Fruit fly (Drosophila melanogaster) whole organism, embryonic: ENCODE data around the gene spas.

Experiments
- Aef1 ChIP-seq: fragments of 200-800 bp; sonication (Bioruptor generic); IDR thresholded peaks from 3 replicates; pipeline ENCODE4 v1.3.6; 2022; ENCODE audit warnings: missing biosample characterization, missing genetic modification characterization
- CG10209 ChIP-seq: fragments of 200-800 bp; sonication (Bioruptor generic); optimal IDR thresholded peaks from 3 replicates; lab custom pipeline; 2017; ENCODE audit warnings: missing biosample characterization, mild to moderate bottlenecking, missing genetic modification characterization, missing genetic modification reagents
- CG10959 ChIP-seq: fragments of 200-800 bp; sonication (Bioruptor generic); IDR thresholded peaks from 2 replicates; pipeline ENCODE4 v1.3.6; 2022; ENCODE audit warnings: missing biosample characterization, missing genetic modification characterization
- CG10979 ChIP-seq: fragments of 200-800 bp; sonication (Bioruptor generic); optimal IDR thresholded peaks from 2 replicates; lab custom pipeline; 2018; ENCODE audit warnings: missing biosample characterization, mild to moderate bottlenecking, missing genetic modification characterization, moderate library complexity
- CG12299 ChIP-seq: fragments of 200-800 bp; sonication (Bioruptor generic); optimal IDR thresholded peaks from 2 replicates; lab custom pipeline; 2018; ENCODE audit warnings: missing biosample characterization, mild to moderate bottlenecking, missing genetic modification characterization
- CG16863 ChIP-seq: fragments of 200-800 bp; sonication (Bioruptor generic); optimal IDR thresholded peaks from 3 replicates; lab custom pipeline; 2016; ENCODE audit warnings: missing biosample characterization, missing genetic modification characterization
- CG17385 ChIP-seq: fragments of 200-800 bp; sonication (Bioruptor generic); optimal IDR thresholded peaks from 3 replicates; lab custom pipeline; 2018; ENCODE audit warnings: missing biosample characterization, mild to moderate bottlenecking, missing genetic modification characterization
- CG17612 ChIP-seq: fragments of 200-800 bp; sonication (Bioruptor generic); IDR thresholded peaks from 2 replicates; pipeline ENCODE4 v1.3.6; 2022; ENCODE audit warnings: missing biosample characterization, missing genetic modification characterization
- CG17802 ChIP-seq: fragments of 200-800 bp; sonication (Bioruptor generic); optimal IDR thresholded peaks from 2 replicates; lab custom pipeline; 2018; ENCODE audit warnings: missing biosample characterization, mild to moderate bottlenecking, missing genetic modification characterization, moderate library complexity
- CG31388 ChIP-seq: fragments of 200-800 bp; sonication (Bioruptor generic); optimal IDR thresholded peaks from 2 replicates; lab custom pipeline; 2016; ENCODE audit warnings: missing biosample characterization, missing genetic modification characterization
- CG32772 ChIP-seq: fragments of 200-800 bp; sonication (Bioruptor generic); IDR thresholded peaks from 2 replicates; pipeline ENCODE4 v1.3.6; 2022; ENCODE audit warnings: missing biosample characterization, missing genetic modification characterization
- CG3281 ChIP-seq: fragments of 200-800 bp; sonication (Bioruptor generic); optimal IDR thresholded peaks from 3 replicates; lab custom pipeline; 2017; ENCODE audit warnings: missing biosample characterization, mild to moderate bottlenecking, missing genetic modification characterization
- CG42726 ChIP-seq: fragments of 200-800 bp; sonication (Bioruptor generic); IDR thresholded peaks from 2 replicates; pipeline ENCODE4 v1.3.6; 2022; ENCODE audit warnings: missing biosample characterization, missing genetic modification characterization; ENCODE audit not compliant: partially characterized antibody
- CG4617 ChIP-seq: fragments of 200-800 bp; sonication (Bioruptor generic); optimal IDR thresholded peaks from 3 replicates; lab custom pipeline; 2016; ENCODE audit warnings: missing biosample characterization, missing genetic modification characterization, borderline replicate concordance
- CG6272 ChIP-seq: fragments of 200-800 bp; sonication (Bioruptor generic); IDR thresholded peaks from 2 replicates; pipeline ENCODE4 v1.3.6; 2022; ENCODE audit warnings: missing biosample characterization, missing genetic modification characterization
- Chrac-16 ChIP-seq: fragments of 200-800 bp; sonication (Bioruptor generic); optimal IDR thresholded peaks from 3 replicates; lab custom pipeline; 2016; ENCODE audit warnings: missing biosample characterization, missing genetic modification characterization
- Doc2 ChIP-seq: fragments of 200-800 bp; sonication (Bioruptor generic); IDR thresholded peaks from 2 replicates; pipeline ENCODE4 v1.3.6; 2022; ENCODE audit warnings: missing biosample characterization, missing genetic modification characterization
- E2f1 ChIP-seq: fragments of 200-800 bp; sonication (Bioruptor generic); IDR thresholded peaks from 2 replicates; pipeline ENCODE4 v1.3.6; 2022; ENCODE audit warnings: missing biosample characterization, missing genetic modification characterization
- Hr39 ChIP-seq: fragments of >200 bp; optimal IDR thresholded peaks from 2 replicates; lab custom pipeline; 2017
- Hr51 ChIP-seq, 2 experiments: fragments of 200-800 bp; sonication (Bioruptor generic); optimal IDR thresholded peaks; 2 replicates in 1 of 2; 3 replicates in 1 of 2; lab custom pipeline; 2016 to 2018; ENCODE audit warnings: missing biosample characterization in 2 of 2, missing genetic modification characterization in 2 of 2, mild to moderate bottlenecking in 1 of 2, moderate library complexity in 1 of 2
- MBD-R2 ChIP-seq: fragments of 200-800 bp; sonication (Bioruptor generic); IDR thresholded peaks from 2 replicates; pipeline ENCODE4 v1.3.6; 2022; ENCODE audit warnings: missing biosample characterization, missing genetic modification characterization
- Nf-YB ChIP-seq: fragments of 200-800 bp; sonication (Bioruptor generic); optimal IDR thresholded peaks from 3 replicates; lab custom pipeline; 2019; ENCODE audit warnings: missing biosample characterization, mild to moderate bottlenecking, missing genetic modification characterization, moderate library complexity
- PHDP ChIP-seq: fragments of 200-800 bp; sonication (Bioruptor generic); optimal IDR thresholded peaks from 3 replicates; lab custom pipeline; 2018; ENCODE audit warnings: missing biosample characterization, mild to moderate bottlenecking, missing genetic modification characterization, moderate library complexity
- Sox100B ChIP-seq: fragments of 200-800 bp; sonication (Bioruptor generic); optimal IDR thresholded peaks from 3 replicates; lab custom pipeline; 2018; ENCODE audit warnings: missing biosample characterization, mild to moderate bottlenecking, missing genetic modification characterization
- Tbp ChIP-seq: fragments of >200 bp; optimal IDR thresholded peaks from 2 replicates; lab custom pipeline; 2018; ENCODE audit warnings: missing biosample characterization, missing genetic modification characterization
- Vsx1 ChIP-seq: fragments of 200-800 bp; sonication (Bioruptor generic); optimal IDR thresholded peaks from 2 replicates; lab custom pipeline; 2017; ENCODE audit warnings: missing biosample characterization, mild to moderate bottlenecking, missing genetic modification characterization, missing genetic modification reagents
- Xbp1 ChIP-seq: fragments of 200-800 bp; sonication (Bioruptor generic); optimal IDR thresholded peaks from 3 replicates; lab custom pipeline; 2016; ENCODE audit warnings: missing biosample characterization, mild to moderate bottlenecking, missing genetic modification characterization
- bcd ChIP-seq: fragments of 200-800 bp; sonication (Bioruptor generic); optimal IDR thresholded peaks from 2 replicates; lab custom pipeline; 2017; ENCODE audit warnings: missing biosample characterization, mild to moderate bottlenecking, missing genetic modification characterization
- bsh ChIP-seq, 2 experiments: fragments of 200-800 bp; sonication (Bioruptor generic); optimal IDR thresholded peaks; 2 replicates each; lab custom pipeline; 2017 to 2018; ENCODE audit warnings: mild to moderate bottlenecking in 2 of 2, missing biosample characterization in 2 of 2, missing genetic modification characterization in 2 of 2, moderate library complexity in 1 of 2
- cad ChIP-seq: fragments of >200 bp; optimal IDR thresholded peaks from 2 replicates; lab custom pipeline; 2017; ENCODE audit warnings: missing biosample characterization, missing genetic modification characterization
- caup ChIP-seq: fragments of 200-800 bp; sonication (Bioruptor generic); optimal IDR thresholded peaks from 3 replicates; lab custom pipeline; 2017; ENCODE audit warnings: missing biosample characterization, mild to moderate bottlenecking, missing genetic modification characterization, moderate library complexity; ENCODE audit not compliant: severe bottlenecking
- chinmo ChIP-seq: fragments of 200-800 bp; sonication (Bioruptor generic); IDR thresholded peaks from 4 replicates; pipeline ENCODE4 v1.3.6; 2022; ENCODE audit warnings: missing biosample characterization, missing genetic modification characterization; ENCODE audit not compliant: partially characterized antibody
- dm ChIP-seq: fragments of 200-800 bp; sonication (Bioruptor generic); optimal IDR thresholded peaks from 3 replicates; lab custom pipeline; 2016; ENCODE audit warnings: missing biosample characterization, missing genetic modification characterization
- dmrt99B ChIP-seq: fragments of 200-800 bp; sonication (Bioruptor generic); optimal IDR thresholded peaks from 2 replicates; lab custom pipeline; 2018; ENCODE audit warnings: missing biosample characterization, mild to moderate bottlenecking, missing genetic modification characterization, moderate library complexity
- exex ChIP-seq: fragments of 200-800 bp; sonication (Bioruptor generic); optimal IDR thresholded peaks from 4 replicates; lab custom pipeline; 2018; ENCODE audit warnings: missing biosample characterization, mild to moderate bottlenecking, missing genetic modification characterization, moderate library complexity
- fru ChIP-seq: fragments of >200 bp; optimal IDR thresholded peaks from 2 replicates; lab custom pipeline; 2017
- hb ChIP-seq: fragments of 200-800 bp; sonication (Bioruptor generic); IDR thresholded peaks from 3 replicates; pipeline ENCODE4 v1.3.6; 2022; ENCODE audit warnings: missing biosample characterization, missing genetic modification characterization; ENCODE audit not compliant: partially characterized antibody
- lmd ChIP-seq: fragments of 200-800 bp; sonication (Bioruptor generic); IDR thresholded peaks from 2 replicates; pipeline ENCODE4 v1.3.6; 2022; ENCODE audit warnings: missing biosample characterization, missing genetic modification characterization
- pho ChIP-seq: fragments of 200-800 bp; sonication (Bioruptor generic); optimal IDR thresholded peaks from 2 replicates; lab custom pipeline; 2016; ENCODE audit warnings: missing biosample characterization, missing genetic modification characterization
- pita ChIP-seq: fragments of 200-800 bp; sonication (Bioruptor generic); optimal IDR thresholded peaks from 2 replicates; lab custom pipeline; 2017; ENCODE audit warnings: missing biosample characterization, mild to moderate bottlenecking, missing genetic modification characterization
- ro ChIP-seq: fragments of 200-800 bp; sonication (Bioruptor generic); IDR thresholded peaks from 2 replicates; pipeline ENCODE4 v1.3.6; 2022; ENCODE audit warnings: missing biosample characterization, missing genetic modification characterization
- stc ChIP-seq: fragments of 200-800 bp; sonication (Bioruptor generic); IDR thresholded peaks from 2 replicates; pipeline ENCODE4 v1.3.6; 2022; ENCODE audit warnings: missing biosample characterization, missing genetic modification characterization
- tap ChIP-seq: fragments of 200-800 bp; optimal IDR thresholded peaks from 3 replicates; lab custom pipeline; 2019; ENCODE audit warnings: missing biosample characterization, mild to moderate bottlenecking, missing genetic modification characterization, moderate library complexity
- tll ChIP-seq, 2 experiments: fragments of 200-800 bp in 1 of 2; fragments of >200 bp in 1 of 2; sonication (Bioruptor generic) in 1 of 2; optimal IDR thresholded peaks; 2 replicates each; lab custom pipeline; 2017 to 2019; ENCODE audit warnings: missing biosample characterization in 2 of 2, missing genetic modification characterization in 2 of 2, mild to moderate bottlenecking in 1 of 2, moderate library complexity in 1 of 2
- tup ChIP-seq: fragments of 200-800 bp; sonication (Bioruptor generic); optimal IDR thresholded peaks from 2 replicates; lab custom pipeline; 2016; ENCODE audit warnings: missing biosample characterization, mild to moderate bottlenecking, missing genetic modification characterization, moderate library complexity
- vvl ChIP-seq: fragments of 200-800 bp; sonication (Bioruptor generic); IDR thresholded peaks from 2 replicates; pipeline ENCODE4 v1.3.6; 2022; ENCODE audit warnings: missing biosample characterization, missing genetic modification characterization
- yki ChIP-seq: fragments of >200 bp; optimal IDR thresholded peaks from 3 replicates; lab custom pipeline; 2018

The spas gene

dm6 chr3R:23991364-23991763, 46.7 kb upstream of the spas start:
- TF ChIP-seq CG17385 (no peak), exex (tag; lab: Kevin White, UChicago) (peak; percentile 94), Vsx1 (GFP tag; lab: Kevin White, UChicago) (peak; percentile 12), chinmo (0 out of 4 replicates have a peak, but pooled peaks have one; percentile 41), ro (GFP tag; lab: Robert Waterston, UW) (no peak)
- TF ChIP-seq, all 482 proteins: peak for 3

dm6 chr3R:23992823-23993797, 44.9 kb upstream of the spas start, which contains the start of the genes Epp and Rab7:
TSS of gene Epp (minus strand) at chr3R:23992916.
TSS of gene Rab7 (plus strand) at chr3R:23993008.
- no peak for TF ChIP-seq CG17802 (tag; lab: Kevin White, UChicago)
- no peak for TF ChIP-seq CG10209 (GFP tag; lab: Kevin White, UChicago)
- no peak for TF ChIP-seq Tbp
- peak; percentile 21 for TF ChIP-seq CG3281
- peak; percentile 36 for TF ChIP-seq CG16863 (GFP tag; lab: Kevin White, UChicago)
- peak; percentile 93 for TF ChIP-seq CG42726 (GFP tag; lab: Robert Waterston, UW)
- TF ChIP-seq Xbp1 = peak; percentile 51
- no peak for TF ChIP-seq yki (lab: Kevin White, UChicago)
- peak; percentile 31; the same call in 1 of the 2 replicates for TF ChIP-seq lmd (GFP tag; lab: Robert Waterston, UW)
- no peak for TF ChIP-seq bcd (GFP tag; lab: Kevin White, UChicago)
- peak; percentile 44 for TF ChIP-seq PHDP
- TF ChIP-seq tll (GFP tag; optimal IDR thresholded peaks at IDR 0.05; lab: Kevin White, UChicago) = peak in 1 of 2 experiments; percentile 0
- peak; percentile 45 for TF ChIP-seq Nf-YB
- TF ChIP-seq CG32772 (GFP tag; lab: Robert Waterston, UW) = no peak
- TF ChIP-seq bsh (GFP tag; optimal IDR thresholded peaks at IDR 0.05; lab: Kevin White, UChicago) = peak in 1 of 2 experiments; percentile 24
- TF ChIP-seq Doc2 (GFP tag; lab: Robert Waterston, UW) = no peak
- no peak for TF ChIP-seq tap (tag; lab: Kevin White, UChicago)
- no peak for TF ChIP-seq Chrac-16 (GFP tag; lab: Kevin White, UChicago)
- peak in 1 of 2 experiments; percentile 52 for TF ChIP-seq Hr51 (GFP tag; optimal IDR thresholded peaks at IDR 0.05; lab: Kevin White, UChicago)
- TF ChIP-seq vvl (GFP tag; lab: Robert Waterston, UW) = peak; percentile 63
- TF ChIP-seq CG31388 (GFP tag; lab: Kevin White, UChicago) = no peak
- TF ChIP-seq stc (GFP tag; lab: Robert Waterston, UW) = no peak
- peak; percentile 62 for TF ChIP-seq CG12299
- no peak for TF ChIP-seq dmrt99B (tag; lab: Kevin White, UChicago)
- TF ChIP-seq CG10979 (tag; lab: Kevin White, UChicago) = peak; percentile 19
- TF ChIP-seq pho = peak; percentile 66
- TF ChIP-seq Aef1 (GFP tag; lab: Robert Waterston, UW) = peak; percentile 68; the same call in 2 of the 3 replicates
- TF ChIP-seq CG4617 = peak; percentile 90
- no peak for TF ChIP-seq Sox100B (GFP tag; lab: Kevin White, UChicago)
- peak; percentile 86 for TF ChIP-seq hb (GFP tag; lab: Robert Waterston, UW)
- TF ChIP-seq dm (GFP tag; lab: Kevin White, UChicago) = peak; percentile 62
- TF ChIP-seq MBD-R2 (GFP tag; lab: Robert Waterston, UW) = peak; percentile 84
- no peak for TF ChIP-seq CG17612 (GFP tag; lab: Robert Waterston, UW)
- TF ChIP-seq caup = peak; percentile 14
- 0 out of 2 replicates have a peak, but pooled peaks have one; percentile 9 for TF ChIP-seq CG6272 (GFP tag; lab: Robert Waterston, UW)
- TF ChIP-seq tup (GFP tag; lab: Kevin White, UChicago) = no peak
- TF ChIP-seq E2f1 (GFP tag; lab: Robert Waterston, UW) = no peak
- no peak for TF ChIP-seq Hr39
- no peak for TF ChIP-seq cad (GFP tag; lab: Kevin White, UChicago)
- no peak for TF ChIP-seq pita (GFP tag; lab: Kevin White, UChicago)
- no peak for TF ChIP-seq fru (lab: Kevin White, UChicago)
- no peak for TF ChIP-seq CG10959 (GFP tag; lab: Robert Waterston, UW)
